Worm (Caenorhabditis elegans): ENCODE data around the gene K08C7.1.
"Not testable (repeated sequence)": the region's sequence is repeated elsewhere in the genome, so short reads cannot be mapped to it uniquely, and the experiment has no call there.

K08C7.1 gene

DNA sequence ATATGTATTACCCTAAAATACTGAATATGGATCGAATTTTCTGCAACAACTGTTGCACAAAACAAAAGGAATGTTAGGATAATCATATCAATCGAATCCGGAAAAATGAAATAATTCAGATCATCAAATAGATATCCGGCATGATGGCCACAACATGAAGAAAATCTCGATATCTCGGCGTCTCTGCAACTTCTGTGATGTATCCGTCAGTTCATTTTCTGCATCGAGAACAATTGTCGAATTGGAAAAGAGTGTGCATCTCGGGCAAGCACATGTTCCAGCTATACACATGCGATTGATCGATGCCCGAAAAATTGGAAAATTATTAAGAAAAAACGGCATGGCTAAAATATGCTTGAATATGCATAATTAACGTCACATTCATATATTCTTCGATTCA, 29.1 kb downstream of the K08C7.1 start, which contains the start of the genes K08C7.6 and R102.1:
Gene K08C7.6, minus strand, starts transcription at position 101 of the 400 bp plus-strand sequence.
Gene R102.1, plus strand, starts transcription at position 291 of the 400 bp plus-strand sequence.
- no peak for TF ChIP-seq fos-1 (tag; optimal IDR thresholded peaks at IDR 0.05)
- no peak for TF ChIP-seq ama-1 (optimal IDR thresholded peaks at IDR 0.05)
- no peak for TF ChIP-seq zip-11 (GFP tag; IDR thresholded peaks at IDR 0.05)
- no peak for TF ChIP-seq snpc-1.2 (GFP tag; IDR thresholded peaks at IDR 0.05)
- no peak for TF ChIP-seq arid-1 (GFP tag; conservative IDR thresholded peaks at IDR 0.05)
- TF ChIP-seq lin-13 (GFP tag; optimal IDR thresholded peaks at IDR 0.05) = no peak

DNA sequence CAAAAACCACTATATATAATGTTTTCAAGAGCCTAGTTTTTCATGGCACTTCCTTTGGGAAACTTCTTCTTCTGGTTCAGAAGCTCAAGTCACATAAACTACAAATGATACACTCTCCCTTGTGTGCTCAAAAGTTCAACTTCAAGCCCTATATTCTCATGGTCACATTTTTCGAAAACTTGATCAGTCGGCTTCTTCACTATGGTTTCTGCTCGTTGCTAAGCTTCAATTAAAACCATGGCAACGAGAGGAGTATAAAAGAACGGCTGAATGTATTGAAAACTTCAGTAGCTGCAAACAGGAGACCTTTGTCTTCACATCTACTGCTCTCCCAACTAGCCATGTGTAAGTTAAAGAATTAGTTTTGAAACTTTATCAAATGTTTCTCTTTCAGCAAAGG, 30.7 kb downstream of the K08C7.1 start, which contains the start of gene R102.2:
Gene R102.2, plus strand, starts transcription at position 301 of the 400 bp plus-strand sequence.
- not testable (repeated sequence) for TF ChIP-seq mes-2 (tag; optimal IDR thresholded peaks at IDR 0.05; ENCODE audit: poor library complexity, severe bottlenecking); ces-1 (GFP tag; optimal IDR thresholded peaks at IDR 0.05); saeg-2 (GFP tag; IDR thresholded peaks at IDR 0.05)

DNA sequence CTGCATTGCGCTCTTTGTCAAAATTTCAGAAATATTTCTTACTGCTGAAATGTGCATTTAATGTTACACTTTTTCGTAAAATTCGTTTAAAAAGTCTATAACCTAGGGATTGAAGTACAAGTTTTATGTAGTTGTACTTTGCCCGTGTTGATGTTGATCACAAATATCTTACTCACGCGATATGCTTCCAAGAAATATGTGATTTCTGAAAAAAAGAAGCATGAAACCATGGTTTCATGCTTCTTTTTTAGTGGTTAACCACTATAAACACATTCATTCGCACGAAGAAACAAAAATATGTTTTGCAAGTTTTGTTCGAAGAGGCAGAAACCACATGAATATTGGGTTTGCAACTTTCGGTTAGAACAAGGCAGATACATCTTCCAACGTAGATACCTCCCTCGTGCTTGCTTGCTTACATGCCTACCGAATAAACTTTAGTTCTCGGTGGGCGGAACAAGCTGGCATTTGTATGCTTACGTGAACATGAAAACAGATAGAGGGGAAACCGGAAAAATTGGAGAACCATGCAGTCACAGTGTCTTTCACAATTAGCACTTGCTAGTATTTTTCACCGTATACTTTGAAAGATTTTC, 32.5 kb downstream of the K08C7.1 start, which contains the start of gene R102.3:
Gene R102.3, plus strand, starts transcription at position 546 of the 596 bp plus-strand sequence.
- TF ChIP-seq daf-16 (GFP tag; optimal IDR thresholded peaks at IDR 0.05) (no peak), daf-16 (tag; optimal IDR thresholded peaks at IDR 0.05) (no peak), dpl-1 (GFP tag; optimal IDR thresholded peaks at IDR 0.05) (no peak), lin-1 (GFP tag; IDR thresholded peaks at IDR 0.05) (no peak), hlh-11 (tag; optimal IDR thresholded peaks at IDR 0.05) (no peak), nhr-11 (tag; optimal IDR thresholded peaks at IDR 0.05) (peak; percentile 52), dmd-9 (GFP tag; IDR thresholded peaks at IDR 0.05) (no peak), aha-1 (tag) (peak; percentile 21)

DNA sequence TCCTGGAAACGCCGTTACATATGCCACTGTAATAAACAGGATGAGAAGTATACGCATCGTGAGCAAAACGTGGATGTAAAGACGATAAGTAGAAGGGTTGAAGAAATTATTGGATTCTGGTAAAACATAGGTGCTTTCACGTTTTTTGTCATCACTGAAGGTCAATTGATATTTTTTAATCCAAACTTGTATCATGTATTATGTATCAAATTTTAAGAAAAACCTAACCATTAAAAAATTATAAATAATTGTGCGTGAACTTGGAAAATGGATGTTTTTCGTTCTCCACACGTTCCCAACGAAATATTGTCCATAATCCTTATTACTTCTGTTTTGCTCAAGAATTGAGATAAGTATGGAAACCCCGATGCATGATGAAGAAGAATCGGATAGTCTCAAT, 33.5 kb downstream of the K08C7.1 start, which contains the start of gene R102.8:
Gene R102.8, minus strand, starts transcription at position 101 of the 400 bp plus-strand sequence.
- TF ChIP-seq Y5F2A.4 (GFP tag; optimal IDR thresholded peaks at IDR 0.05) (no peak), unc-62 (GFP tag; optimal IDR thresholded peaks at IDR 0.05 in 1 of 2) (peak in 1 of 2 experiments; percentile 70), unc-62 (tag; optimal IDR thresholded peaks at IDR 0.05) (no peak), nhr-25 (tag; optimal IDR thresholded peaks at IDR 0.05; ENCODE audit: borderline replicate concordance, insufficient read depth) (no peak), T20F7.1 (GFP tag; optimal IDR thresholded peaks at IDR 0.05) (no peak), daf-12 (tag; optimal IDR thresholded peaks at IDR 0.05) (no peak)

DNA sequence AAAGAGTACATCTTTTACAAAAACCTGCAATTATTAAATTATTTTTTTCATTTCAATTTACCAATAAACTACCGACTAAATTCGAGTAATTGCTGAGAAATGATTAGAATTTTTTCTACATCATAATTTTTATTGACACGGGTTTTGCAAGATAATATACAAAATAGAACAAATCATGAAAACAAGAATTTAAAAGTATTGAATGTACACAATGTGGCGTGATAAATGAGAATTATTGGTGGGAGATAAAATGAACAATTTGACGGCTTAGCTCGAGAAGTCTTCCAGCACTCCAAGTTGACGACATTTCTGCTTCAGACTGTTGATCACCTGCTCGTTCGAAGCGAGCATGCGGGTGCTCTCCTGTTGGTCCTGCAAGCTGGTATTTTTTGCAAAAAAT, 38.6 kb downstream of the K08C7.1 start, which contains the start of gene R102.4:
Gene R102.4, minus strand, starts transcription at position 101 of the 400 bp plus-strand sequence.
- TF ChIP-seq unc-62 (GFP tag; optimal IDR thresholded peaks at IDR 0.05 in 1 of 2) (peak in 1 of 2 experiments; percentile 83), unc-62 (tag; optimal IDR thresholded peaks at IDR 0.05) (no peak), zfp-2 (tag; optimal IDR thresholded peaks at IDR 0.05) (no peak), gei-8 (GFP tag; optimal IDR thresholded peaks at IDR 0.05) (no peak)

DNA sequence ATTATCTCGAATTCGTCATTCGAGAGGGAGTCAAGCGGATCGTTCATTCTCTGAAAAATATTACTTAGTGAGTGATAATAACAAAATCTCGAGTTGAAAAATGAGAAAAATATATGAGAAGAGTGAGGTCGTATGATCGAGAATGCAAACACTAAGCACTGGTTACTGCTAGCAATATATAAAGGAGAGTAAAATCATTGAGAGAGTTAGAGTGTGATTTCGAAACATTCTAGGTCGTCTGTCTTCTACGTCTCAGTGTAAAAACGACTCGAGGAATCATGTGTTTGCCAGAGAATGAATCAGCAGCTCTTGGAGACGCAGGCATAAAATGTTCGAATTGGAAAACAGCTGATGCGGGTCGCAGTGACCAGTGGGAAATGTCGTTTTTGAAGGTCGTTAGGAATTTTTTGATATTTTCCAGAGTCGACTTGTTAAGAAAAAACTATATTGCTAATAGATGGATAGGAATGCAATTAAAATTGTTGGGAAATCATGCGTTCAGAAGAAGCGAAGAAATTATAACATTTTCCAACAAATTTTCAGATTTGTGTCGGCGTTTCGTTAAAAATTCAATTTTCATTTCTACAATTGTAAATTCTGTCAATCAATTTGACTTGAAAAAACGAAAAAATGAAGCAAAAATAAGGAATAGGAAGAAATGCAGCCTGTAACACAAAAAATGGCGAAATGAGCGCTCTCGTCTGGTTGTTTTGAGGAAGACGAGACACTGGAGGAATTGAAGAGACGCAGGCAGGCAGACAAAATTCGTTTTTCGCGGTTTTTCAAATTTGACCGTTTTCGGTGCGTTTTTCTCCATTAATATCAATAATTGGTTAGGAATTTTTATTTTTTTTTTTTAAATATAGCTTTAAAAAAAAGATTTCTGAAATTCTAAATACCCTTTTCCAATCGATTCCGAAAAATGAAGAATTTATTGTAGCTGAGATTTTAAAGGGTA, 40.7 kb downstream of the K08C7.1 start, which contains the start of gene allo-1:
Gene allo-1, minus strand, starts transcription at position 51 of the 958 bp plus-strand sequence.
- TF ChIP-seq mep-1 (tag; optimal IDR thresholded peaks at IDR 0.05) = peak; percentile 79
- TF ChIP-seq ces-1 (GFP tag; optimal IDR thresholded peaks at IDR 0.05) = no peak
- TF ChIP-seq duxl-1 (tag; optimal IDR thresholded peaks at IDR 0.05; ENCODE audit: poor library complexity) = no peak
- no peak for TF ChIP-seq fkh-10 (GFP tag; optimal IDR thresholded peaks at IDR 0.05)
- no peak for TF ChIP-seq Y105C5A.15 (GFP tag; IDR thresholded peaks at IDR 0.05)
- peak in 1 of 2 experiments; percentile 28 for TF ChIP-seq unc-62 (GFP tag; optimal IDR thresholded peaks at IDR 0.05 in 1 of 2)
- TF ChIP-seq unc-62 (tag; optimal IDR thresholded peaks at IDR 0.05) = no peak
- TF ChIP-seq nhr-77 (tag; optimal IDR thresholded peaks at IDR 0.05) = peak; percentile 69
- no peak for TF ChIP-seq daf-8 (GFP tag; IDR thresholded peaks at IDR 0.05)
- TF ChIP-seq nhr-28 (tag; optimal IDR thresholded peaks at IDR 0.05) = peak; percentile 80
- TF ChIP-seq zip-11 (GFP tag; IDR thresholded peaks at IDR 0.05) = no peak
- TF ChIP-seq ctbp-1 (GFP tag; IDR thresholded peaks at IDR 0.05) = no peak
- no peak for TF ChIP-seq ceh-82 (tag; optimal IDR thresholded peaks at IDR 0.05)
- TF ChIP-seq gei-8 (GFP tag; optimal IDR thresholded peaks at IDR 0.05) = no peak
- no peak for TF ChIP-seq mes-2 (tag; optimal IDR thresholded peaks at IDR 0.05; ENCODE audit: poor library complexity, severe bottlenecking)
- 0 out of 2 replicates have a peak, but pooled peaks have one; percentile 46 for TF ChIP-seq tra-1 (GFP tag; IDR thresholded peaks at IDR 0.05)
- no peak for TF ChIP-seq zag-1 (tag; optimal IDR thresholded peaks at IDR 0.05)
- no peak for TF ChIP-seq nhr-42 (GFP tag; IDR thresholded peaks at IDR 0.05)
- TF ChIP-seq nhr-10 (tag; optimal IDR thresholded peaks at IDR 0.05) = no peak
